Worm (Caenorhabditis elegans): ENCODE data around the gene Y41C4A.12.
A peak's percentile ranks its signal among the peaks of the same experiment; 100 is the strongest.

Y41C4A.12 gene

DNA sequence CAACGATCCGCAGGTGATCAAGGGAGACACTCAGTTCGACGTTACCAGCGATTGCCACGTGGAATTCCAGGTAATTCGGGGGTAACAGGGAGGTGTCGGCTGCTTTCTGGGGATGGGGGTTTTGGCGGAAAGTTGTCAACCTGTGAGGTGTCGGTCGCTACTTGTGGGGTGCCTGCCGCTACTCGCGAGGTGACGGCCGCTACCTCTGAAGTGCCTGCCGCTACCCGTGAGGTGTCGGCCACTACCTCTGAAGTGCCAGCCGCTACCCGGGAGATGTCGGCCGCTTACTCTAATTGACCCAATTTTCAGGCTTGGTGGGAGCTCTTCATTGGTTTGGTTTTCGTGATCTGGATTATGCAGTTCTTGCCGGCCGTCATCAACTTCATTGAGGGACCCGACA is 4.4 kb upstream of the Y41C4A.12 start:
- TF ChIP-seq dmd-4 (tag; optimal IDR thresholded peaks at IDR 0.05; ENCODE audit: borderline replicate concordance) (no peak), madf-2 (tag; optimal IDR thresholded peaks at IDR 0.05) (no peak), sdc-2 (tag; optimal IDR thresholded peaks at IDR 0.05) (no peak), ttx-3 (tag; optimal IDR thresholded peaks at IDR 0.05) (no peak), ceh-31 (tag; optimal IDR thresholded peaks at IDR 0.05) (no peak), nfya-1 (tag; optimal IDR thresholded peaks at IDR 0.05) (no peak), unc-3 (GFP tag; conservative IDR thresholded peaks at IDR 0.05) (no peak), unc-3 (tag; optimal IDR thresholded peaks at IDR 0.05) (no peak), npax-4 (tag; optimal IDR thresholded peaks at IDR 0.05) (no peak), ceh-22 (tag; optimal IDR thresholded peaks at IDR 0.05) (no peak), lin-11 (tag; optimal IDR thresholded peaks at IDR 0.05) (no peak), nhr-11 (tag; optimal IDR thresholded peaks at IDR 0.05) (no peak), mec-3 (tag; optimal IDR thresholded peaks at IDR 0.05; ENCODE audit: borderline replicate concordance) (no peak), pat-9 (tag; optimal IDR thresholded peaks at IDR 0.05) (no peak), ref-2 (tag; optimal IDR thresholded peaks at IDR 0.05) (no peak), ceh-34 (tag; optimal IDR thresholded peaks at IDR 0.05) (no peak), gmeb-2 (tag; optimal IDR thresholded peaks at IDR 0.05) (no peak), hlh-30 (tag; optimal IDR thresholded peaks at IDR 0.05; ENCODE audit: insufficient read depth) (no peak), C08G9.2 (tag; optimal IDR thresholded peaks at IDR 0.05) (no peak), lim-6 (tag; optimal IDR thresholded peaks at IDR 0.05) (no peak)

DNA sequence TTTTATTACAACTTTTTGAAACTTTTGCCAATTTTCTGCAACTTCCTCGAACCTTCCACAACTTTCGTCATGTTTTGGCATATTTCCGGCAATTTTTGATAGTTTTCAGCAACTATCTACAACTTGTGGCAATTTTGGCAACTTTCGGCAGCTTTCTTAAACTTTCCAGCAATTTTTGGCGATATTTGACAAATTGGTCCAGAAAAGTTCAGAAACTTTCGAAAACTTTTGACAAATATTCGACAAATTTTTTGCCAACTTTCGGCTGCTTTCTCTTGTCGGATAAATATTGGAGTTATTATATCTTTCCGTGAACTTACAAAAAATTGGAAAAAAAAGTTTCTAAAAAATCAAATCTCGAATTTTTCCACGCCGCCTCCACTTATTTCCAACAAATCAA is 3.8 kb upstream of the Y41C4A.12 start, which contains the start of gene Y41C4A.18:
Y41C4A.18 (plus strand) TSS at position 301 of the 400 bp plus-strand sequence.
- TF ChIP-seq ceh-6 (GFP tag; optimal IDR thresholded peaks at IDR 0.05) (no peak), ceh-18 (tag; optimal IDR thresholded peaks at IDR 0.05) (no peak), hlh-6 (tag; optimal IDR thresholded peaks at IDR 0.05) (no peak), odd-2 (tag; optimal IDR thresholded peaks at IDR 0.05) (no peak)

- TF ChIP-seq Y22D7AL.16 (tag; optimal IDR thresholded peaks at IDR 0.05) = no peak
- TF ChIP-seq elt-2 (tag; optimal IDR thresholded peaks at IDR 0.05) = peak; percentile 80
Observed at ce11 chrIII:11727010-11727409, 520 bp upstream of the Y41C4A.12 start.

- no peak for TF ChIP-seq npax-4 (tag; optimal IDR thresholded peaks at IDR 0.05)
- TF ChIP-seq elt-4 (tag; optimal IDR thresholded peaks at IDR 0.05) = no peak
- no peak for TF ChIP-seq fax-1 (tag; optimal IDR thresholded peaks at IDR 0.05)
- TF ChIP-seq hlh-8 (tag; optimal IDR thresholded peaks at IDR 0.05) = no peak
- TF ChIP-seq elt-2 (tag; optimal IDR thresholded peaks at IDR 0.05) = no peak
- TF ChIP-seq odd-2 (tag; optimal IDR thresholded peaks at IDR 0.05) = no peak
- no peak for TF ChIP-seq hlh-6 (tag; optimal IDR thresholded peaks at IDR 0.05)
- TF ChIP-seq ceh-6 (GFP tag; optimal IDR thresholded peaks at IDR 0.05) = no peak
- TF ChIP-seq hlh-13 (GFP tag; optimal IDR thresholded peaks at IDR 0.05) = no peak
- no peak for TF ChIP-seq ets-4 (tag; optimal IDR thresholded peaks at IDR 0.05)
- TF ChIP-seq ceh-2 (tag; optimal IDR thresholded peaks at IDR 0.05) = no peak
- no peak for TF ChIP-seq nhr-11 (tag; optimal IDR thresholded peaks at IDR 0.05)
Observed at ce11 chrIII:11721405-11721804, 5.1 kb downstream of the Y41C4A.12 start, which contains the start of gene Y41C4A.32. TSS of gene Y41C4A.32 (plus strand) at chrIII:11721706.

DNA sequence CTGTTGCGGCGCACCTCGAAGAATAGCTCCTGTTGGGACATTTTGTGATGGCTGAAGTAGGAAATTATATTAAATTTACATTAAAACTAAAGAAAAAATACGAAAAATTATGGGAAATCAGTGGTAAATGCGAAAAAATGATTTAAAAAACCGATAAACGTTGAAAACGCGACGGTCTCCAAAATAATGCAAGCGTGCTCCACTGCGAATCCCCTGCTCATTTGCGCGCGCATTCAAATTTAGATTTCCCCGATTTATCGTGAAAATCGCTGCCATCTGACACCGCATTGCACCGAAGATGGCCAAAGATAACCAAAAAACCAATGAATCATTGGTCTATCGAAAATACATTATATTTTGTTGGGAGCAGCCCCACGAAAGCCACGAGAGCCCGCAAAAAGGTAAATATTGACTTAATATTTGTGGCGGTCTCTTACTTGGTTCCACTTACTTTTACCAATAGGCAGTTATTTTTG is 7.1 kb downstream of the Y41C4A.12 start, which contains the start of the genes elb-1 and Y41C4A.11:
elb-1 (minus strand) TSS at position 51 of the 476 bp plus-strand sequence.
Y41C4A.11 (plus strand) TSS at position 461 of the 476 bp plus-strand sequence.
- no peak for TF ChIP-seq K02D7.2 (tag; optimal IDR thresholded peaks at IDR 0.05)
- no peak for TF ChIP-seq K09A11.1 (tag; optimal IDR thresholded peaks at IDR 0.05; ENCODE audit: insufficient read depth)
- TF ChIP-seq ceh-18 (tag; optimal IDR thresholded peaks at IDR 0.05) = peak; percentile 27
- no peak for TF ChIP-seq fkh-10 (GFP tag; optimal IDR thresholded peaks at IDR 0.05)
- no peak for TF ChIP-seq sox-4 (tag; optimal IDR thresholded peaks at IDR 0.05)
- no peak for TF ChIP-seq odd-2 (tag; optimal IDR thresholded peaks at IDR 0.05)
- no peak for TF ChIP-seq mec-3 (tag; optimal IDR thresholded peaks at IDR 0.05; ENCODE audit: borderline replicate concordance)
- no peak for TF ChIP-seq ets-4 (tag; optimal IDR thresholded peaks at IDR 0.05)
- TF ChIP-seq elt-2 (tag; optimal IDR thresholded peaks at IDR 0.05) = no peak
- no peak for TF ChIP-seq syd-9 (tag; optimal IDR thresholded peaks at IDR 0.05)
- TF ChIP-seq ttx-3 (tag; optimal IDR thresholded peaks at IDR 0.05) = no peak
- no peak for TF ChIP-seq fkh-6 (tag; optimal IDR thresholded peaks at IDR 0.05)
- TF ChIP-seq unc-86 (tag; optimal IDR thresholded peaks at IDR 0.05) = no peak
- TF ChIP-seq tbx-2 (tag; optimal IDR thresholded peaks at IDR 0.05) = peak; percentile 15
- no peak for TF ChIP-seq hlh-30 (tag; optimal IDR thresholded peaks at IDR 0.05; ENCODE audit: insufficient read depth)
- no peak for TF ChIP-seq pqm-1 (tag; optimal IDR thresholded peaks at IDR 0.05)
- TF ChIP-seq dve-1 (tag; optimal IDR thresholded peaks at IDR 0.05) = no peak
- TF ChIP-seq C08G9.2 (tag; optimal IDR thresholded peaks at IDR 0.05) = peak; percentile 6
- TF ChIP-seq nfya-1 (tag; optimal IDR thresholded peaks at IDR 0.05) = peak; percentile 55
- TF ChIP-seq ceh-9 (tag; optimal IDR thresholded peaks at IDR 0.05) = no peak
- TF ChIP-seq fax-1 (tag; optimal IDR thresholded peaks at IDR 0.05) = no peak
- TF ChIP-seq rnt-1 (tag; optimal IDR thresholded peaks at IDR 0.05) = no peak
- TF ChIP-seq ceh-2 (tag; optimal IDR thresholded peaks at IDR 0.05) = no peak

Measured in whole organism, late embryonic.